Fruit fly (Drosophila melanogaster): ENCODE measurements around the gene CG13926.

The CG13926 gene

DNA sequence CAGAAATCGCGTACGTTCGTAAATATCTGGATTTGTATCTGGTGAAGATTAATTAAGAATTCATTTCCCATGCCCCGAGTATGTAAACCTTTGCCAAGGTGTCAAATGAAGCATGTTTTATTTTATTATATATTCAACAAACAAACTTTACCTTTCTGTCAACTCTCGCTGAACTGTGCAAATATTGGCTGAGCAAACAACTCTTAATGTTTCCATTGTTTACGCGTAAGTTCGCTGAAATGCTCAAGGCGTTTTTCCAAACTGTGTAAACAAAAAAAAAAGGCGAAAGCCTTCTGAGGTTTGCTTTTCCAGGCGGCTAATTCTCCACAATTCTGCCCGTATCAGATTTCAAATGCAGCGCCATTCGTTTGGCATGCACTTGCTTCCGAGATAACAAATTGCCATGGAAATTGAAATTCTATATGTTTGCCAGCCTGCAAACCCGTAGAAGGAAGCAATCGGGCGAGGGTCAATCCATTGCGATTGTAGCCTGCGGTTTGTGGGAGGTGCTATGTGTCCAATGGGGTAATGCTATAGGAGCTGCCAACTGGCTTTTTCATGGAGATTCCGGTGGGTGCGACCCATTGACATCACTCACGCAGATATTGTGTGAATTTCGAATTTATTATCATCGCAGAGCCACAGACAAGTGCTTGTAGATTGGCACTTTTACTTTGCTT is 26.1 kb downstream of the CG13926 start (continued):
- peak; percentile 90 for TF ChIP-seq esn (GFP tag; optimal IDR thresholded peaks at IDR 0.05)
- peak; percentile 51 for TF ChIP-seq cyc (GFP tag; optimal IDR thresholded peaks at IDR 0.05)
- TF ChIP-seq CG6163 (GFP tag; IDR thresholded peaks at IDR 0.05), result peak; percentile 90
- TF ChIP-seq CG6792 (GFP tag; optimal IDR thresholded peaks at IDR 0.05), result peak; percentile 84
- TF ChIP-seq Gug (GFP tag; IDR thresholded peaks at IDR 0.05), result no peak
- TF ChIP-seq CG7368 (GFP tag; optimal IDR thresholded peaks at IDR 0.05), result peak; percentile 82
- TF ChIP-seq OdsH (GFP tag; optimal IDR thresholded peaks at IDR 0.05), result peak; percentile 70
- peak; percentile 85 for TF ChIP-seq CG8632 (GFP tag; optimal IDR thresholded peaks at IDR 0.05)
- peak; percentile 29 for TF ChIP-seq Ets21C (GFP tag; optimal IDR thresholded peaks at IDR 0.05)
- no peak for TF ChIP-seq Sox15 (GFP tag; optimal IDR thresholded peaks at IDR 0.05)
- TF ChIP-seq ss (GFP tag; optimal IDR thresholded peaks at IDR 0.05), result peak; percentile 64 to 89
- no peak for TF ChIP-seq CG10631 (GFP tag; optimal IDR thresholded peaks at IDR 0.05)
- peak; percentile 82 for TF ChIP-seq CG6808 (GFP tag; optimal IDR thresholded peaks at IDR 0.05)
- peak; percentile 85 for TF ChIP-seq net (GFP tag; optimal IDR thresholded peaks at IDR 0.05)
- peak; percentile 42 for TF ChIP-seq Lpt (GFP tag; optimal IDR thresholded peaks at IDR 0.05)
- TF ChIP-seq CG15336 (GFP tag; IDR thresholded peaks at IDR 0.05), result 0 out of 2 replicates have a peak, but pooled peaks have one; percentile 19
- peak; percentile 50 for TF ChIP-seq dsx (GFP tag; optimal IDR thresholded peaks at IDR 0.05; ENCODE audit: poor library complexity, severe bottlenecking)
- TF ChIP-seq pdm3 (GFP tag; optimal IDR thresholded peaks at IDR 0.05), result peak; percentile 80
- no peak for TF ChIP-seq Smox (GFP tag; optimal IDR thresholded peaks at IDR 0.05)
- TF ChIP-seq topi (GFP tag; optimal IDR thresholded peaks at IDR 0.05), result peak; percentile 76
- peak; percentile 85 for TF ChIP-seq CG34406 (GFP tag; optimal IDR thresholded peaks at IDR 0.05)
- peak; percentile 29 to 80 for TF ChIP-seq salr (GFP tag; optimal IDR thresholded peaks at IDR 0.05)
- peak; percentile 73 for TF ChIP-seq CG8319 (GFP tag; optimal IDR thresholded peaks at IDR 0.05)
- TF ChIP-seq CG6854 (GFP tag; optimal IDR thresholded peaks at IDR 0.05), result peak; percentile 90
- peak; percentile 69 for TF ChIP-seq CG31627 (GFP tag; optimal IDR thresholded peaks at IDR 0.05)
- TF ChIP-seq Eip78C (GFP tag), result peak; percentile 94
- TF ChIP-seq lz (GFP tag; optimal IDR thresholded peaks at IDR 0.05), result peak; percentile 74
- no peak for TF ChIP-seq Hr4 (GFP tag; optimal IDR thresholded peaks at IDR 0.05)
- TF ChIP-seq eg (GFP tag; IDR thresholded peaks at IDR 0.05), result peak; percentile 49; the same call in 2 of the 3 replicates
- peak; percentile 81 for TF ChIP-seq spab (GFP tag; optimal IDR thresholded peaks at IDR 0.05)
- peak; percentile 71 for TF ChIP-seq CG3032 (tag; optimal IDR thresholded peaks at IDR 0.05)
- peak; percentile 30 for TF ChIP-seq CG32006 (GFP tag; optimal IDR thresholded peaks at IDR 0.05)
- TF ChIP-seq CG8119 (GFP tag; IDR thresholded peaks at IDR 0.05), result peak; percentile 43; the same call in 1 of the 3 replicates
- TF ChIP-seq achi (GFP tag; optimal IDR thresholded peaks at IDR 0.05), result peak; percentile 68

DNA sequence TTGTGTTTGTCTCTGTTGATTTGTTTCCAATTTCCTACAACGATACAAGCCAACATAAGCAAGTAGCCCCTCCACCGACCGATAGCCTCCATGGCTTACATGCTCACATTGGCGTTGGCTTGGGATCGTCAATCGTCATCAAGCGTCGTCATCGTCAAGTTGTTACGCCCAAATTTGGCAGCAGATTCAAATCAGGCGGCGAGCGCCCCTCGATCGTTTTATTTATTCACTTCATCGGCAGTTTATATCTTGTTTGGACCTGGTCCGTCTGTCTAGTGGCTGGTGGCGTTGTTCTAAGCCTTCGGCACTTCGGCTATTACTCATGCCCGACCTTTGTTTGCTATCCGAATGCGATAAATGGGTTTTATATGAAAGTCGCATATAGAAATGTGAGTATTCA is 27.8 kb downstream of the CG13926 start:
- TF ChIP-seq cyc (GFP tag; optimal IDR thresholded peaks at IDR 0.05) (no peak), pdm3 (GFP tag; optimal IDR thresholded peaks at IDR 0.05) (no peak), Sox15 (GFP tag; optimal IDR thresholded peaks at IDR 0.05) (no peak), lz (GFP tag; optimal IDR thresholded peaks at IDR 0.05) (no peak)

DNA sequence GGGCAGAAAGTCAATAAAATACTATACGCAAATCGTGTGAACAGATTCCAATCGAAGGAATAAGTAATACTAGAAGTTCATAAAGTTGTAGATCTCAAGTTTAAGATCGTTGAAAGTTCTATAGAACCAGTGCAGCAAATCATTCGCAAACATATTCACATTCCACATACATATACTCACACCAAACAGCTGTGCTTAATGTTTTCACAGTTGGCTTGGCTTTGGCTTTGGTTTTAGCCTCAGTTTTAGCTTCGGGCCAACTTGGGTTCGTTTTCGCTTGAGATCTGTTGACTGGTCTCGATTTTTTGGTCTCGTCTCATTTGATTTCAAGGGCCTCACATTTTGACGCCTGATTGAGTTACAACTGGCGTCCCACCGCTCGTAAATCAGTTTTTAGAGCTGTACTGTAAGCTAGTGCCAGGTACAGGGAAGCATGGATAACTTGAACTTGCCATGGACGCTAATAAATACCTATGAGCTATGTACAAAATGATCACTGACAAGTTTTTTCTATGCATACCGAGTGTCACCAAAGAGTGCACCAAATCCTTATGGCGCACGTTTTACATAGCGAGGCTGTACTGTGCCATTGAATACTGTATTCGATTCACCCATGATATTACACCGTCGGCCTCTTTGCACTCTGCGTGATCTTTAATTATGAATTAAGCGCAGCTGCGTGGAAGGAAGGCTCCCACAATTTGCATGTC is 30.7 kb downstream of the CG13926 start:
- peak; percentile 84 for TF ChIP-seq esn (GFP tag; optimal IDR thresholded peaks at IDR 0.05)
- peak; percentile 85 for TF ChIP-seq lz (GFP tag; optimal IDR thresholded peaks at IDR 0.05)
- peak; percentile 89 for TF ChIP-seq CG11902 (GFP tag; optimal IDR thresholded peaks at IDR 0.05)
- TF ChIP-seq net (GFP tag; optimal IDR thresholded peaks at IDR 0.05), result peak; percentile 79
- peak; percentile 82 for TF ChIP-seq Ets96B (tag; optimal IDR thresholded peaks at IDR 0.05)
- TF ChIP-seq Smox (GFP tag; optimal IDR thresholded peaks at IDR 0.05), result peak; percentile 76
- peak; percentile 80 for TF ChIP-seq Hr4 (GFP tag; optimal IDR thresholded peaks at IDR 0.05)
- TF ChIP-seq salr (GFP tag; optimal IDR thresholded peaks at IDR 0.05), result peak; percentile 41 to 84
- peak; percentile 91 for TF ChIP-seq Hr39 (GFP tag; optimal IDR thresholded peaks at IDR 0.05)
- TF ChIP-seq CG31627 (GFP tag; optimal IDR thresholded peaks at IDR 0.05), result peak; percentile 91
- no peak for TF ChIP-seq fkh (GFP tag; optimal IDR thresholded peaks at IDR 0.05)
- TF ChIP-seq ss (GFP tag; optimal IDR thresholded peaks at IDR 0.05), result peak; percentile 69 to 89
- peak; percentile 66 for TF ChIP-seq CG15336 (GFP tag; IDR thresholded peaks at IDR 0.05)
- peak; percentile 85 for TF ChIP-seq CG8632 (GFP tag; optimal IDR thresholded peaks at IDR 0.05)
- peak; percentile 51 for TF ChIP-seq vri (GFP tag; optimal IDR thresholded peaks at IDR 0.05)
- peak; percentile 86 for TF ChIP-seq cyc (GFP tag; optimal IDR thresholded peaks at IDR 0.05)
- peak; percentile 93 for TF ChIP-seq CG6163 (GFP tag; IDR thresholded peaks at IDR 0.05)
- peak; percentile 90 for TF ChIP-seq pdm3 (GFP tag; optimal IDR thresholded peaks at IDR 0.05)
- TF ChIP-seq dac (GFP tag; optimal IDR thresholded peaks at IDR 0.05), result peak; percentile 26
- TF ChIP-seq Ets21C (GFP tag; optimal IDR thresholded peaks at IDR 0.05), result peak; percentile 81
- TF ChIP-seq CG7368 (GFP tag; optimal IDR thresholded peaks at IDR 0.05), result peak; percentile 85
- peak; percentile 79 for TF ChIP-seq spab (GFP tag; optimal IDR thresholded peaks at IDR 0.05)
- peak; percentile 87 for TF ChIP-seq OdsH (GFP tag; optimal IDR thresholded peaks at IDR 0.05)
- TF ChIP-seq CG16779 (tag; optimal IDR thresholded peaks at IDR 0.05), result peak; percentile 63
- 0 out of 2 replicates have a peak, but pooled peaks have one; percentile 39 for TF ChIP-seq CG11294 (GFP tag; IDR thresholded peaks at IDR 0.05)
- peak; percentile 86 for TF ChIP-seq acj6 (GFP tag; optimal IDR thresholded peaks at IDR 0.05)
